Fruit fly (Drosophila melanogaster): ENCODE data around the gene CG32599.

dm6 chrX:14289293-14289692 lies 45.8 kb downstream of the CG32599 start, which contains the start of gene CG9400:
- no peak for TF ChIP-seq CG14711 (tag; optimal IDR thresholded peaks at IDR 0.05)
- TF ChIP-seq CG5204 (GFP tag; optimal IDR thresholded peaks at IDR 0.05): no peak
- no peak for TF ChIP-seq CG33017 (tag; optimal IDR thresholded peaks at IDR 0.05)
- TF ChIP-seq ovo (GFP tag; optimal IDR thresholded peaks at IDR 0.05): no peak
- TF ChIP-seq Crg-1 (GFP tag; optimal IDR thresholded peaks at IDR 0.05): no peak
